Worm (Caenorhabditis elegans) whole organism, late embryonic: ENCODE results near the gene F59A6.13.

Source experiments
- ama-1 ChIP-seq: fragments of 150-350 bp; optimal IDR thresholded peaks from 2 replicates; lab custom pipeline; 2014
- che-1 ChIP-seq: sonication (generic microtip); optimal IDR thresholded peaks from 2 replicates; lab custom pipeline; 2016; ENCODE audit warnings: mild to moderate bottlenecking, missing genetic modification characterization, missing compliant biosample characterization
- dmd-4 ChIP-seq: sonication (generic microtip); optimal IDR thresholded peaks from 2 replicates; lab custom pipeline; 2016; ENCODE audit warnings: borderline replicate concordance, missing genetic modification characterization, missing compliant biosample characterization
- elt-2 ChIP-seq: sonication (generic microtip); optimal IDR thresholded peaks from 2 replicates; lab custom pipeline; 2016; ENCODE audit warnings: missing genetic modification reagents, missing genetic modification characterization, missing compliant biosample characterization
- elt-4 ChIP-seq: sonication (generic microtip); optimal IDR thresholded peaks from 2 replicates; lab custom pipeline; 2016; ENCODE audit warnings: missing genetic modification characterization, missing compliant biosample characterization
- nfya-1 ChIP-seq: sonication (generic microtip); optimal IDR thresholded peaks from 2 replicates; lab custom pipeline; 2017; ENCODE audit warnings: missing genetic modification characterization, mild to moderate bottlenecking, missing compliant biosample characterization, antibody characterized with exemption, moderate library complexity
- nhr-11 ChIP-seq: fragments of 150-350 bp; optimal IDR thresholded peaks from 2 replicates; lab custom pipeline; 2014; ENCODE audit warnings: missing biosample characterization, missing genetic modification characterization
- npax-4 ChIP-seq: sonication (generic microtip); optimal IDR thresholded peaks from 2 replicates; lab custom pipeline; 2016; ENCODE audit warnings: missing genetic modification characterization, missing compliant biosample characterization
- pax-1 ChIP-seq: fragments of 150-350 bp; optimal IDR thresholded peaks from 2 replicates; lab custom pipeline; 2014; ENCODE audit warnings: missing biosample characterization, missing genetic modification characterization
- pha-4 ChIP-seq: fragments of 150-350 bp; optimal IDR thresholded peaks from 2 replicates; lab custom pipeline; 2018; ENCODE audit warnings: missing biosample characterization, missing genetic modification reagents, missing genetic modification characterization
- ref-2 ChIP-seq: sonication (generic microtip); optimal IDR thresholded peaks from 2 replicates; lab custom pipeline; 2016; ENCODE audit warnings: missing genetic modification characterization, missing compliant biosample characterization
- rnt-1 ChIP-seq: sonication (generic microtip); optimal IDR thresholded peaks from 2 replicates; lab custom pipeline; 2016; ENCODE audit warnings: missing genetic modification characterization, missing compliant biosample characterization
- sdc-2 ChIP-seq: sonication (generic microtip); optimal IDR thresholded peaks from 2 replicates; lab custom pipeline; 2016; ENCODE audit warnings: missing genotype, missing genetic modification characterization, missing compliant biosample characterization
- unc-55 ChIP-seq: sonication (generic microtip); optimal IDR thresholded peaks from 2 replicates; lab custom pipeline; 2017; ENCODE audit warnings: missing biosample characterization, missing genetic modification reagents, missing genetic modification characterization

DNA sequence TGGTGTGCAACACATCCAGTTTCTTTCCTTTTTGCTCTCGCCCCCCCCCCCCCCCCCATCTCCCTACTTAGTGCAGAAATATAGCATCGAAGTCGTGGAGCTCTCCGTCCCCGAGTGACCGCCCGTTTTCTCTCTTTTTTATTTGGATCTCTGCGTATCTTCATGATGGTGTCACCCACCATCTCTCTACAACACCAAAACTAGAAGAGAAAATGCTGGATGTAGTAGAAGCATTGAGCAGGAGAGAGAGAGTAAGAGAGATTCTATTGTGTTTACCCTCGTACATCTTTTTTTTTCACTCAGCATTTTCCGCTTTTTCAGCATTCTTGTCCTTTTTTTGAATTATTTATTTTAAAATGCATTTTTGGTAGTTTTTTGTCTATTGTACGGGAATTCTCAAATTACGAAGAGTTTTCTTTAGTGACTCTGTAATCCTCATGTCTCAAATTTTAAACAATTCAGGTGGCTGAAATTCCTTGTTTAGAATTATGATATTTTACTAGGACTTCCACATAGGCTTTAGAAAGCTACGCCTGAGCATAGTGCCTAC, 19.9 kb downstream of the F59A6.13 start:
- TF ChIP-seq ref-2 (tag; lab: Kevin White, UChicago), result no peak
- no peak for TF ChIP-seq sdc-2 (tag; lab: Kevin White, UChicago)
- no peak for TF ChIP-seq rnt-1
- TF ChIP-seq pax-1 (tag; lab: Kevin White, UChicago), result no peak
- TF ChIP-seq pha-4 (tag; lab: Kevin White, UChicago), result no peak
- TF ChIP-seq npax-4 (tag; lab: Kevin White, UChicago), result no peak
- TF ChIP-seq ama-1 (lab: Kevin White, UChicago), result no peak
- TF ChIP-seq dmd-4 (tag; lab: Kevin White, UChicago), result no peak
- TF ChIP-seq che-1 (tag; lab: Kevin White, UChicago), result no peak
- no peak for TF ChIP-seq elt-4
- no peak for TF ChIP-seq elt-2 (tag; lab: Kevin White, UChicago)
- no peak for TF ChIP-seq nhr-11 (tag; lab: Kevin White, UChicago)
- no peak for TF ChIP-seq unc-55
- no peak for TF ChIP-seq nfya-1 (tag; lab: Kevin White, UChicago)
